Worm (Caenorhabditis elegans) whole organism, L1 larva: Measurements from ENCODE around the gene K03H1.11.
A peak's percentile ranks its signal among the peaks of the same experiment; 100 is the strongest.

Source experiments
- C34B4.2 ChIP-seq: sonication (generic microtip); optimal IDR thresholded peaks from 2 replicates; lab custom pipeline; 2017; ENCODE audit warnings: mild to moderate bottlenecking, missing genetic modification characterization, missing compliant biosample characterization
- F16B12.6 ChIP-seq: fragments of 150-350 bp; optimal IDR thresholded peaks from 2 replicates; lab custom pipeline; 2014; ENCODE audit warnings: missing biosample characterization, missing genetic modification characterization
- aha-1 ChIP-seq: fragments of 150-350 bp; optimal IDR thresholded peaks from 2 replicates; lab custom pipeline; 2014; ENCODE audit warnings: missing biosample characterization, missing genetic modification characterization
- blmp-1 ChIP-seq: fragments of 150-350 bp; optimal IDR thresholded peaks from 2 replicates; lab custom pipeline; 2014; ENCODE audit warnings: missing biosample characterization, missing genetic modification characterization
- ceh-63 ChIP-seq: fragments of 200-800 bp; sonication (Bioruptor generic); optimal IDR thresholded peaks from 2 replicates; lab custom pipeline; 2018; ENCODE audit warnings: mild to moderate bottlenecking, missing genetic modification characterization, missing compliant biosample characterization
- ceh-8 ChIP-seq: fragments of 200-800 bp; sonication (Bioruptor generic); optimal IDR thresholded peaks from 2 replicates; lab custom pipeline; 2018; ENCODE audit warnings: mild to moderate bottlenecking, missing genetic modification characterization, moderate library complexity, missing compliant biosample characterization
- ces-1 ChIP-seq: fragments of 150-350 bp; optimal IDR thresholded peaks from 2 replicates; lab custom pipeline; 2014; ENCODE audit warnings: missing biosample characterization, missing genetic modification reagents, missing genetic modification characterization
- dpl-1 ChIP-seq, 3 experiments: fragments of 150-350 bp in 2 of 3; sonication (generic microtip) in 1 of 3; optimal IDR thresholded peaks; 2 replicates each; lab custom pipeline; 2014 to 2017; ENCODE audit warnings: missing biosample characterization in 3 of 3, missing genetic modification characterization in 3 of 3, missing genetic modification reagents in 3 of 3
- efl-1 ChIP-seq, 4 experiments: fragments of 150-350 bp; optimal IDR thresholded peaks in 3 of 4; peaks in 1 of 4; 1 replicate in 1 of 4; 2 replicates in 3 of 4; lab custom pipeline; 2014; ENCODE audit warnings: missing biosample characterization in 2 of 4, missing genetic modification characterization in 2 of 4, missing genetic modification reagents in 2 of 4
- egl-13 ChIP-seq: sonication (generic microtip); optimal IDR thresholded peaks from 2 replicates; lab custom pipeline; 2016; ENCODE audit warnings: missing genotype, missing genetic modification reagents, missing genetic modification characterization, missing compliant biosample characterization
- elt-2 ChIP-seq: sonication (generic microtip); optimal IDR thresholded peaks from 2 replicates; lab custom pipeline; 2016; ENCODE audit warnings: missing genetic modification characterization, mild to moderate bottlenecking, inconsistent platforms, missing compliant biosample characterization, missing genetic modification reagents
- ets-5 ChIP-seq: fragments of 200-800 bp; sonication (Bioruptor generic); IDR thresholded peaks from 2 replicates; pipeline ENCODE4 v1.3.6; 2022; ENCODE audit warnings: missing genetic modification characterization, missing compliant biosample characterization
- fkh-4 ChIP-seq: sonication (generic microtip); optimal IDR thresholded peaks from 2 replicates; lab custom pipeline; 2016; ENCODE audit warnings: missing compliant biosample characterization, missing genetic modification characterization, borderline replicate concordance
- hlh-17 ChIP-seq: fragments of 200-800 bp; sonication (Bioruptor generic); optimal IDR thresholded peaks from 2 replicates; lab custom pipeline; 2018; ENCODE audit warnings: missing genetic modification characterization, mild to moderate bottlenecking, missing compliant biosample characterization, moderate library complexity, borderline replicate concordance
- hlh-4 ChIP-seq: sonication (generic microtip); optimal IDR thresholded peaks from 2 replicates; lab custom pipeline; 2016; ENCODE audit warnings: mild to moderate bottlenecking, missing genetic modification characterization, missing compliant biosample characterization
- hpl-2 ChIP-seq: fragments of 150-350 bp; optimal IDR thresholded peaks from 2 replicates; lab custom pipeline; 2014; ENCODE audit warnings: missing biosample characterization, missing genetic modification reagents, missing genetic modification characterization
- irx-1 ChIP-seq: sonication (generic microtip); optimal IDR thresholded peaks from 2 replicates; lab custom pipeline; 2016; ENCODE audit warnings: missing genetic modification characterization, missing compliant biosample characterization
- lin-14 ChIP-seq: fragments of 200-800 bp; sonication (Bioruptor generic); optimal IDR thresholded peaks from 2 replicates; lab custom pipeline; 2018; ENCODE audit warnings: mild to moderate bottlenecking, missing genetic modification characterization, moderate library complexity, missing compliant biosample characterization
- mab-9 ChIP-seq: fragments of 200-800 bp; sonication (Bioruptor generic); IDR thresholded peaks from 2 replicates; pipeline ENCODE4 v1.3.6; 2022; ENCODE audit warnings: missing genetic modification reagents, missing genetic modification characterization, missing compliant biosample characterization
- mef-2 ChIP-seq: fragments of 150-350 bp; optimal IDR thresholded peaks from 2 replicates; lab custom pipeline; 2014; ENCODE audit warnings: missing biosample characterization, missing genetic modification characterization
- mep-1 ChIP-seq: fragments of 150-350 bp; optimal IDR thresholded peaks from 2 replicates; lab custom pipeline; 2014; ENCODE audit warnings: missing biosample characterization, missing genetic modification characterization
- nhr-237 ChIP-seq: fragments of 150-350 bp; optimal IDR thresholded peaks from 2 replicates; lab custom pipeline; 2014; ENCODE audit warnings: missing biosample characterization, missing genetic modification characterization
- nhr-84 ChIP-seq: sonication (generic microtip); optimal IDR thresholded peaks from 2 replicates; lab custom pipeline; 2017; ENCODE audit warnings: missing biosample characterization, missing genetic modification characterization
- nhr-85 ChIP-seq: sonication (generic microtip); peaks from one replicate; lab custom pipeline; 2016; ENCODE audit warnings: missing genetic modification characterization, inconsistent platforms, missing compliant biosample characterization
- pag-3 ChIP-seq: sonication (generic microtip); optimal IDR thresholded peaks from 2 replicates; lab custom pipeline; 2017; ENCODE audit warnings: missing genetic modification characterization, mild to moderate bottlenecking, missing compliant biosample characterization, antibody characterized with exemption, borderline replicate concordance; ENCODE audit not compliant: insufficient read depth
- rnt-1 ChIP-seq: sonication (generic microtip); optimal IDR thresholded peaks from 2 replicates; lab custom pipeline; 2016; ENCODE audit warnings: mild to moderate bottlenecking, missing genetic modification characterization, moderate library complexity, missing compliant biosample characterization
- snpc-4 ChIP-seq: fragments of 150-350 bp; optimal IDR thresholded peaks from 2 replicates; lab custom pipeline; 2014; ENCODE audit warnings: missing biosample characterization, missing genetic modification characterization
- snu-23 ChIP-seq: sonication (generic microtip); optimal IDR thresholded peaks from 2 replicates; lab custom pipeline; 2016; ENCODE audit warnings: missing genetic modification characterization, missing compliant biosample characterization
- sox-4 ChIP-seq: sonication (generic microtip); optimal IDR thresholded peaks from 2 replicates; lab custom pipeline; 2016; ENCODE audit warnings: missing genetic modification characterization, missing compliant biosample characterization
- sup-37 ChIP-seq: fragments of 200-800 bp; sonication (Bioruptor generic); optimal IDR thresholded peaks from 2 replicates; lab custom pipeline; 2018; ENCODE audit warnings: mild to moderate bottlenecking, missing genetic modification characterization, missing compliant biosample characterization
- tlp-1 ChIP-seq: fragments of 150-350 bp; optimal IDR thresholded peaks from 2 replicates; lab custom pipeline; 2014; ENCODE audit warnings: missing biosample characterization, missing genetic modification characterization
- vab-15 ChIP-seq: sonication (generic microtip); optimal IDR thresholded peaks from 2 replicates; lab custom pipeline; 2017; ENCODE audit warnings: missing genotype, mild to moderate bottlenecking, missing genetic modification characterization, missing compliant biosample characterization
- xbp-1 ChIP-seq: sonication (generic microtip); optimal IDR thresholded peaks from 2 replicates; lab custom pipeline; 2016; ENCODE audit warnings: missing genetic modification characterization, missing compliant biosample characterization
- ztf-4 ChIP-seq: fragments of 150-350 bp; optimal IDR thresholded peaks from 2 replicates; lab custom pipeline; 2014; ENCODE audit warnings: missing biosample characterization, missing genetic modification characterization

Gene K03H1.11

ce11 chrIII:9993535-9993934, 41.8 kb upstream of the K03H1.11 start, which contains the start of gene C05B5.4:
C05B5.4 (plus strand) TSS chrIII:9993885.
- TF ChIP-seq elt-2 (tag; lab: Kevin White, UChicago) (no peak), lin-14 (no peak), F16B12.6 (no peak), egl-13 (tag; lab: Kevin White, UChicago) (no peak), nhr-85 (tag; lab: Kevin White, UChicago) (no peak), sup-37 (GFP tag; lab: Kevin White, UChicago) (no peak), mab-9 (GFP tag; lab: Robert Waterston, UW) (no peak), hpl-2 (GFP tag; lab: Kevin White, UChicago) (no peak), hlh-17 (GFP tag; lab: Kevin White, UChicago) (no peak), xbp-1 (tag; lab: Kevin White, UChicago) (no peak), pag-3 (no peak), rnt-1 (tag; lab: Kevin White, UChicago) (no peak), ces-1 (no peak), tlp-1 (tag; lab: Kevin White, UChicago) (no peak), vab-15 (no peak), snpc-4 (tag; lab: Kevin White, UChicago) (no peak), ceh-63 (GFP tag; lab: Kevin White, UChicago) (no peak), nhr-237 (tag; lab: Kevin White, UChicago) (no peak), snu-23 (GFP tag; lab: Kevin White, UChicago) (no peak), dpl-1 (GFP tag; optimal IDR thresholded peaks at IDR 0.05; lab: Kevin White, UChicago) (no peak)

ce11 chrIII:9991324-9991723, 39.6 kb upstream of the K03H1.11 start:
- TF ChIP-seq blmp-1 (tag; lab: Kevin White, UChicago) (peak; percentile 82), lin-14 (peak; percentile 74), fkh-4 (tag; lab: Kevin White, UChicago) (no peak), snu-23 (GFP tag; lab: Kevin White, UChicago) (no peak), mep-1 (tag; lab: Kevin White, UChicago) (peak; percentile 3), mef-2 (tag; lab: Kevin White, UChicago) (no peak), rnt-1 (tag; lab: Kevin White, UChicago) (peak; percentile 14)

ce11 chrIII:9988352-9988751, 36.6 kb upstream of the K03H1.11 start, which contains the start of gene C05B5.1:
C05B5.1 (minus strand) TSS chrIII:9988452.
- TF ChIP-seq sox-4 (tag; lab: Kevin White, UChicago) (no peak), nhr-84 (tag; lab: Kevin White, UChicago) (no peak)
- TF ChIP-seq, all 84 proteins: peak for 0

- TF ChIP-seq rnt-1 (tag; lab: Kevin White, UChicago) (peak; percentile 46), C34B4.2 (no peak), lin-14 (peak; percentile 52), mef-2 (tag; lab: Kevin White, UChicago) (no peak)
Observed at ce11 chrIII:9986827-9987429, 35.2 kb upstream of the K03H1.11 start, which contains the start of gene C05B5.12. C05B5.12 (plus strand) TSS chrIII:9987379.

DNA sequence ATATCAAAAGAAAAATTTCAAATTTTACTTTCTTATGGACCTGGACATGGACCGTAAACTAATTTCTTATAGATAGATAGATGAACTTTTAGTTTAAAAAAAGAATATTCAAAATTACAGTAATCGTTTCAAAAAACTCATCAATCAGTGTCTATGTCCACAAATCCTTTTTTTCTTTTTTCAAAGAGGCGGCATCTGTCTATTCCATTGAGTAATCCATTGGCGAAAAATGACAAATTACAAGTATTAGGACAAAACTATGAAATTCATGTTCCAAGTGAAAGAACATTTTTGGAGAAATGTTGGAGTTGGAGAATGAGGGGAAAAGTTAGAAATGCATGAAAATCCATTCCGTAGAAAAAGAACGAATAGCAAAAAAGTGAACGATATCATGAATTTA, 33.8 kb upstream of the K03H1.11 start:
- TF ChIP-seq ets-5 (GFP tag; lab: Robert Waterston, UW) = no peak
- no peak for TF ChIP-seq nhr-85 (tag; lab: Kevin White, UChicago)
- no peak for TF ChIP-seq blmp-1 (tag; lab: Kevin White, UChicago)
- TF ChIP-seq aha-1 = no peak
- TF ChIP-seq elt-2 (tag; lab: Kevin White, UChicago) = no peak
- TF ChIP-seq fkh-4 (tag; lab: Kevin White, UChicago) = no peak
- TF ChIP-seq ztf-4 = no peak

ce11 chrIII:9984604-9985003, 32.8 kb upstream of the K03H1.11 start:
- TF ChIP-seq efl-1 (optimal IDR thresholded peaks at IDR 0.05; lab: Kevin White, UChicago) (no peak), efl-1 (GFP tag; optimal IDR thresholded peaks at IDR 0.05 in 1 of 2; lab: Kevin White, UChicago) (no peak), vab-15 (no peak), hlh-4 (tag; lab: Kevin White, UChicago) (no peak), irx-1 (tag; lab: Kevin White, UChicago) (no peak), ceh-8 (peak; percentile 74)
